Fruit fly (Drosophila melanogaster) whole organism, embryonic: ENCODE data around the gene GluRIID.

Experiments used
- CG10321 ChIP-seq: fragments of 200-800 bp; sonication (Bioruptor generic); IDR thresholded peaks from 2 replicates; pipeline ENCODE4 v1.3.6; 2022; ENCODE audit warnings: missing biosample characterization, missing genetic modification characterization
- CG11247 ChIP-seq: fragments of 200-800 bp; sonication (Bioruptor generic); IDR thresholded peaks from 2 replicates; pipeline ENCODE4 v1.3.6; 2022; ENCODE audit warnings: missing biosample characterization, missing genetic modification characterization
- CG13624 ChIP-seq: fragments of 200-800 bp; sonication (Bioruptor generic); optimal IDR thresholded peaks from 2 replicates; lab custom pipeline; 2016; ENCODE audit warnings: missing biosample characterization, missing genetic modification characterization
- CG14014 ChIP-seq: fragments of 200-800 bp; sonication (Bioruptor generic); IDR thresholded peaks from 2 replicates; pipeline ENCODE4 v1.3.6; 2022; ENCODE audit warnings: missing biosample characterization, missing genetic modification characterization
- CG14710 ChIP-seq: fragments of 200-800 bp; sonication (Bioruptor generic); optimal IDR thresholded peaks from 3 replicates; lab custom pipeline; 2019; ENCODE audit warnings: missing biosample characterization, mild to moderate bottlenecking, missing genetic modification characterization, moderate library complexity
- CG14860 ChIP-seq: fragments of 200-800 bp; sonication (Bioruptor generic); IDR thresholded peaks from 3 replicates; pipeline ENCODE4 v1.3.6; 2022; ENCODE audit warnings: missing biosample characterization, missing genetic modification characterization; ENCODE audit not compliant: partially characterized antibody
- CG32767 ChIP-seq: fragments of 200-800 bp; sonication (Bioruptor generic); IDR thresholded peaks from 2 replicates; pipeline ENCODE4 v1.3.6; 2022; ENCODE audit warnings: missing biosample characterization, missing genetic modification characterization
- CG34224 ChIP-seq: fragments of 200-800 bp; sonication (Bioruptor generic); IDR thresholded peaks from 3 replicates; pipeline ENCODE4 v1.3.6; 2022; ENCODE audit warnings: missing biosample characterization, missing genetic modification characterization; ENCODE audit not compliant: partially characterized antibody
- CG3995 ChIP-seq: fragments of 200-800 bp; sonication (Bioruptor generic); optimal IDR thresholded peaks from 3 replicates; lab custom pipeline; 2016; ENCODE audit warnings: missing biosample characterization, missing genetic modification characterization
- CG4328 ChIP-seq: fragments of 200-800 bp; sonication (Bioruptor generic); optimal IDR thresholded peaks from 3 replicates; lab custom pipeline; 2017; ENCODE audit warnings: missing biosample characterization, missing genetic modification reagents, missing genetic modification characterization
- CG4854 ChIP-seq: fragments of 200-800 bp; sonication (Bioruptor generic); optimal IDR thresholded peaks from 2 replicates; lab custom pipeline; 2016; ENCODE audit warnings: missing biosample characterization, missing genetic modification characterization, inconsistent platforms
- CG6854 ChIP-seq: fragments of 200-800 bp; sonication (Bioruptor generic); optimal IDR thresholded peaks from 3 replicates; lab custom pipeline; 2017; ENCODE audit warnings: missing biosample characterization, mild to moderate bottlenecking, missing genetic modification characterization
- CG7928 ChIP-seq: fragments of 200-800 bp; sonication (Bioruptor generic); optimal IDR thresholded peaks from 2 replicates; lab custom pipeline; 2017; ENCODE audit warnings: missing biosample characterization, mild to moderate bottlenecking, missing genetic modification characterization
- CG8281 ChIP-seq: fragments of 200-800 bp; sonication (Bioruptor generic); optimal IDR thresholded peaks from 2 replicates; lab custom pipeline; 2018; ENCODE audit warnings: missing biosample characterization, mild to moderate bottlenecking, missing genetic modification characterization, moderate library complexity
- CG9727 ChIP-seq: fragments of 200-800 bp; sonication (Bioruptor generic); optimal IDR thresholded peaks from 3 replicates; lab custom pipeline; 2017; ENCODE audit warnings: missing biosample characterization, mild to moderate bottlenecking, missing genetic modification characterization
- CG9817 ChIP-seq: fragments of 200-800 bp; sonication (Bioruptor generic); optimal IDR thresholded peaks from 2 replicates; lab custom pipeline; 2018; ENCODE audit warnings: missing biosample characterization, mild to moderate bottlenecking, missing genetic modification characterization, moderate library complexity
- CG9876 ChIP-seq: fragments of 200-800 bp; sonication (Bioruptor generic); optimal IDR thresholded peaks from 2 replicates; lab custom pipeline; 2016; ENCODE audit warnings: missing biosample characterization, missing genetic modification characterization
- CG9932 ChIP-seq: fragments of 200-800 bp; sonication (Bioruptor generic); IDR thresholded peaks from 2 replicates; pipeline ENCODE4 v1.3.6; 2022; ENCODE audit warnings: missing biosample characterization, missing genetic modification characterization
- CHES-1-like ChIP-seq: fragments of 200-800 bp; sonication (Bioruptor generic); optimal IDR thresholded peaks from 2 replicates; lab custom pipeline; 2016; ENCODE audit warnings: missing biosample characterization, missing genetic modification characterization
- Dll ChIP-seq: fragments of 200-800 bp; sonication (Bioruptor generic); IDR thresholded peaks from 4 replicates; pipeline ENCODE4 v1.3.6; 2022; ENCODE audit warnings: missing biosample characterization, missing genetic modification characterization; ENCODE audit not compliant: partially characterized antibody
- HLHmδ ChIP-seq: fragments of 200-800 bp; sonication (Bioruptor generic); optimal IDR thresholded peaks from 2 replicates; lab custom pipeline; 2018; ENCODE audit warnings: missing biosample characterization, mild to moderate bottlenecking, missing genetic modification characterization, moderate library complexity
- Hand ChIP-seq: fragments of 200-800 bp; sonication (Bioruptor generic); optimal IDR thresholded peaks from 2 replicates; lab custom pipeline; 2017; ENCODE audit warnings: mild to moderate bottlenecking, missing biosample characterization, missing genetic modification reagents, missing genetic modification characterization
- Jarid2 ChIP-seq: fragments of 200-800 bp; sonication (Bioruptor generic); optimal IDR thresholded peaks from 3 replicates; lab custom pipeline; 2017; ENCODE audit warnings: mild to moderate bottlenecking, missing biosample characterization, missing genetic modification reagents, missing genetic modification characterization
- MBD-R2 ChIP-seq: fragments of 200-800 bp; sonication (Bioruptor generic); IDR thresholded peaks from 2 replicates; pipeline ENCODE4 v1.3.6; 2022; ENCODE audit warnings: missing biosample characterization, missing genetic modification characterization
- PHDP ChIP-seq: fragments of 200-800 bp; sonication (Bioruptor generic); optimal IDR thresholded peaks from 3 replicates; lab custom pipeline; 2018; ENCODE audit warnings: missing biosample characterization, mild to moderate bottlenecking, missing genetic modification characterization, moderate library complexity
- Rx ChIP-seq: fragments of 200-800 bp; sonication (Bioruptor generic); IDR thresholded peaks from 2 replicates; pipeline ENCODE4 v1.3.6; 2022; ENCODE audit warnings: missing biosample characterization, missing genetic modification characterization
- Scr ChIP-seq: fragments of 200-800 bp; sonication (Bioruptor generic); IDR thresholded peaks from 2 replicates; pipeline ENCODE4 v1.3.6; 2022; ENCODE audit warnings: missing biosample characterization, missing genetic modification characterization; ENCODE audit not compliant: partially characterized antibody
- Sry-β ChIP-seq: fragments of 200-800 bp; sonication (Bioruptor generic); optimal IDR thresholded peaks from 2 replicates; lab custom pipeline; 2018; ENCODE audit warnings: missing biosample characterization, mild to moderate bottlenecking, missing genetic modification characterization, moderate library complexity
- Usf ChIP-seq: fragments of 200-800 bp; sonication (Bioruptor generic); optimal IDR thresholded peaks from 2 replicates; lab custom pipeline; 2017; ENCODE audit warnings: missing genotype, missing biosample characterization, missing genetic modification characterization
- Xbp1 ChIP-seq: fragments of 200-800 bp; sonication (Bioruptor generic); optimal IDR thresholded peaks from 3 replicates; lab custom pipeline; 2016; ENCODE audit warnings: missing biosample characterization, mild to moderate bottlenecking, missing genetic modification characterization
- bigmax ChIP-seq: fragments of 200-800 bp; sonication (Bioruptor generic); optimal IDR thresholded peaks from 2 replicates; lab custom pipeline; 2018; ENCODE audit warnings: missing biosample characterization, mild to moderate bottlenecking, missing genetic modification characterization
- cad ChIP-seq: fragments of >200 bp; optimal IDR thresholded peaks from 2 replicates; lab custom pipeline; 2017; ENCODE audit warnings: missing biosample characterization, missing genetic modification characterization
- dmrt99B ChIP-seq: fragments of 200-800 bp; sonication (Bioruptor generic); optimal IDR thresholded peaks from 2 replicates; lab custom pipeline; 2018; ENCODE audit warnings: missing biosample characterization, mild to moderate bottlenecking, missing genetic modification characterization, moderate library complexity
- jigr1 ChIP-seq: fragments of 200-800 bp; sonication (Bioruptor generic); IDR thresholded peaks from 3 replicates; pipeline ENCODE4 v1.3.6; 2022; ENCODE audit warnings: missing biosample characterization, missing genetic modification characterization
- ken ChIP-seq: fragments of 200-800 bp; sonication (Bioruptor generic); IDR thresholded peaks from 3 replicates; pipeline ENCODE4 v1.3.6; 2022; ENCODE audit warnings: missing biosample characterization, missing genetic modification characterization
- pan ChIP-seq, 4 experiments: fragments of >200 bp in 3 of 4; fragments of 200-800 bp in 1 of 4; sonication (Bioruptor generic) in 1 of 4; optimal IDR thresholded peaks in 3 of 4; IDR thresholded peaks in 1 of 4; 2 replicates each; pipeline versions ENCODE4 v1.3.6 to Lab custom; 2017 to 2022; ENCODE audit warnings: missing biosample characterization in 2 of 4, missing genetic modification characterization in 2 of 4, mixed read lengths in 1 of 4
- pum ChIP-seq: fragments of 200-800 bp; sonication (Bioruptor generic); optimal IDR thresholded peaks from 2 replicates; lab custom pipeline; 2016; ENCODE audit warnings: missing biosample characterization, missing genetic modification characterization
- sc ChIP-seq, 3 experiments: fragments of >200 bp in 2 of 3; fragments of 200-800 bp in 1 of 3; sonication (Bioruptor generic) in 1 of 3; optimal IDR thresholded peaks; 2 replicates in 2 of 3; 3 replicates in 1 of 3; lab custom pipeline; 2017; ENCODE audit warnings: mild to moderate bottlenecking in 1 of 3, missing biosample characterization in 1 of 3, missing genetic modification characterization in 1 of 3, missing genetic modification reagents in 1 of 3
- slou ChIP-seq: fragments of 200-800 bp; sonication (Bioruptor generic); optimal IDR thresholded peaks from 3 replicates; lab custom pipeline; 2016; ENCODE audit warnings: missing biosample characterization, missing genetic modification characterization
- stc ChIP-seq: fragments of 200-800 bp; sonication (Bioruptor generic); IDR thresholded peaks from 2 replicates; pipeline ENCODE4 v1.3.6; 2022; ENCODE audit warnings: missing biosample characterization, missing genetic modification characterization
- tna ChIP-seq: fragments of 200-800 bp; sonication (Bioruptor generic); IDR thresholded peaks from 2 replicates; pipeline ENCODE4 v1.3.6; 2022; ENCODE audit warnings: missing biosample characterization, missing genetic modification characterization; ENCODE audit not compliant: partially characterized antibody
- tx ChIP-seq: fragments of 200-800 bp; sonication (Bioruptor generic); optimal IDR thresholded peaks from 2 replicates; lab custom pipeline; 2016; ENCODE audit warnings: missing biosample characterization, missing genetic modification characterization
- unc-4 ChIP-seq: fragments of 200-800 bp; sonication (Bioruptor generic); IDR thresholded peaks from 2 replicates; pipeline ENCODE4 v1.3.6; 2022; ENCODE audit warnings: missing biosample characterization, missing genetic modification characterization; ENCODE audit not compliant: partially characterized antibody
- unpg ChIP-seq: fragments of 200-800 bp; sonication (Bioruptor generic); optimal IDR thresholded peaks from 3 replicates; lab custom pipeline; 2018; ENCODE audit warnings: missing biosample characterization, mild to moderate bottlenecking, missing genetic modification characterization, moderate library complexity
- yki ChIP-seq: fragments of >200 bp; optimal IDR thresholded peaks from 3 replicates; lab custom pipeline; 2018

The GluRIID gene

dm6 chr3R:20634674-20635594 lies 17.3 kb downstream of the GluRIID start, which contains the start of the genes Pi3K92E and Lrrk (continued):
- TF ChIP-seq cad (GFP tag; lab: Kevin White, UChicago) = peak; percentile 85
- TF ChIP-seq Rx (GFP tag; lab: Robert Waterston, UW) = 0 out of 2 replicates have a peak, but pooled peaks have one; percentile 9
- TF ChIP-seq CG9932 (GFP tag; lab: Robert Waterston, UW) = peak; percentile 55; the same call in 1 of the 2 replicates
- TF ChIP-seq stc (GFP tag; lab: Robert Waterston, UW) = no peak
- TF ChIP-seq Dll (GFP tag; lab: Robert Waterston, UW) = peak; percentile 93
- TF ChIP-seq MBD-R2 (GFP tag; lab: Robert Waterston, UW) = 0 out of 2 replicates have a peak, but pooled peaks have one; percentile 5
- peak; percentile 29 for TF ChIP-seq CG9817 (tag; lab: Kevin White, UChicago)

- peak; percentile 69; the same call in 2 of the 3 replicates for TF ChIP-seq ken
- no peak for TF ChIP-seq Usf (GFP tag; lab: Kevin White, UChicago)
- TF ChIP-seq Scr (GFP tag; lab: Robert Waterston, UW) = no peak
- TF ChIP-seq unpg (GFP tag; lab: Kevin White, UChicago) = no peak
- TF ChIP-seq yki = no peak
- TF ChIP-seq CG11247 (GFP tag; lab: Robert Waterston, UW) = peak; percentile 59
- no peak for TF ChIP-seq CG14860
- TF ChIP-seq HLHmδ (GFP tag; lab: Kevin White, UChicago) = no peak
- TF ChIP-seq jigr1 = no peak
- peak; percentile 43 for TF ChIP-seq CG6854 (GFP tag; lab: Kevin White, UChicago)
- no peak for TF ChIP-seq bigmax
- no peak for TF ChIP-seq CG7928 (GFP tag; lab: Kevin White, UChicago)
- TF ChIP-seq tx = peak; percentile 71
- TF ChIP-seq dmrt99B (tag; lab: Kevin White, UChicago) = no peak
- TF ChIP-seq CG32767 (GFP tag; lab: Robert Waterston, UW) = no peak
- peak; percentile 84 for TF ChIP-seq Xbp1 (GFP tag; lab: Kevin White, UChicago)
- TF ChIP-seq Sry-β (GFP tag; lab: Kevin White, UChicago) = no peak
- no peak for TF ChIP-seq CG10321
- TF ChIP-seq Jarid2 (GFP tag; lab: Kevin White, UChicago) = no peak
- peak; percentile 68 for TF ChIP-seq CG14014 (GFP tag; lab: Robert Waterston, UW)
- no peak for TF ChIP-seq CG14710 (tag; lab: Kevin White, UChicago)
- no peak for TF ChIP-seq PHDP
- TF ChIP-seq CG3995 (GFP tag; lab: Kevin White, UChicago) = peak; percentile 41
- peak; percentile 39 for TF ChIP-seq CG9876 (GFP tag; lab: Kevin White, UChicago)
- TF ChIP-seq slou (GFP tag; lab: Kevin White, UChicago) = no peak
- no peak for TF ChIP-seq CG9727 (GFP tag; lab: Kevin White, UChicago)
- no peak for TF ChIP-seq pan (optimal IDR thresholded peaks at IDR 0.05; lab: Kevin White, UChicago)
- peak in 1 of 2 experiments; percentile 19 for TF ChIP-seq pan (GFP tag; optimal IDR thresholded peaks at IDR 0.05 in 1 of 2, IDR thresholded peaks at IDR 0.05 in 1 of 2)
- peak; percentile 59 for TF ChIP-seq pum (GFP tag; lab: Kevin White, UChicago)
- TF ChIP-seq CHES-1-like (GFP tag; lab: Kevin White, UChicago) = peak; percentile 78
- TF ChIP-seq CG4328 (GFP tag; lab: Kevin White, UChicago) = no peak
- no peak for TF ChIP-seq CG34224 (GFP tag; lab: Robert Waterston, UW)
- TF ChIP-seq CG8281 = no peak
- TF ChIP-seq Hand (GFP tag; lab: Kevin White, UChicago) = peak; percentile 28
- peak; percentile 77 for TF ChIP-seq CG13624 (GFP tag; lab: Kevin White, UChicago)
- peak; percentile 16 for TF ChIP-seq CG4854
- no peak for TF ChIP-seq sc (optimal IDR thresholded peaks at IDR 0.05; lab: Kevin White, UChicago)
- TF ChIP-seq sc (GFP tag; optimal IDR thresholded peaks at IDR 0.05; lab: Kevin White, UChicago) = no peak
- TF ChIP-seq tna (GFP tag; lab: Robert Waterston, UW) = no peak
- TF ChIP-seq unc-4 (GFP tag; lab: Robert Waterston, UW) = no peak
These were observed 18.2 kb downstream of the GluRIID start for dm6 chr3R:20633984-20634446.
